Worm (Caenorhabditis elegans) whole organism, L4 larva: ENCODE results near the gene M04D8.5.

ENCODE experiments used
- F49E8.2 ChIP-seq: sonication (generic microtip); optimal IDR thresholded peaks from 2 replicates; lab custom pipeline; 2016; ENCODE audit warnings: missing compliant biosample characterization, mild to moderate bottlenecking, missing genetic modification characterization, borderline replicate concordance
- T26A8.4 ChIP-seq: fragments of 200-800 bp; sonication (Bioruptor generic); IDR thresholded peaks from 2 replicates; pipeline ENCODE4 v1.3.6; 2022; ENCODE audit warnings: missing genetic modification characterization, missing compliant biosample characterization
- aha-1 ChIP-seq: fragments of 150-350 bp; peaks from one replicate; lab custom pipeline; 2014; ENCODE audit warnings: missing biosample characterization, missing genetic modification characterization
- arid-1 ChIP-seq: fragments of 200-800 bp; sonication (Bioruptor generic); conservative IDR thresholded peaks from 2 replicates; pipeline ENCODE4 v1.3.6; 2022; ENCODE audit warnings: missing genetic modification reagents, missing genetic modification characterization, missing compliant biosample characterization
- ceh-28 ChIP-seq: fragments of 150-350 bp; optimal IDR thresholded peaks from 2 replicates; lab custom pipeline; 2014; ENCODE audit warnings: missing biosample characterization, missing genetic modification reagents, missing genetic modification characterization
- ces-1 ChIP-seq: fragments of 150-350 bp; sonication (generic microtip); optimal IDR thresholded peaks from 4 replicates; lab custom pipeline; 2014; ENCODE audit warnings: missing biosample characterization, missing genetic modification reagents, missing genetic modification characterization
- daf-12 ChIP-seq: fragments of 150-350 bp; optimal IDR thresholded peaks from 2 replicates; lab custom pipeline; 2014; ENCODE audit warnings: missing biosample characterization, missing genetic modification reagents, missing genetic modification characterization
- dmd-9 ChIP-seq: fragments of 200-800 bp; sonication (Bioruptor generic); IDR thresholded peaks from 2 replicates; pipeline ENCODE4 v1.3.6; 2022; ENCODE audit warnings: missing genetic modification reagents, missing genetic modification characterization, missing compliant biosample characterization
- duxl-1 ChIP-seq: sonication (generic microtip); optimal IDR thresholded peaks from 2 replicates; lab custom pipeline; 2016; ENCODE audit warnings: mild to moderate bottlenecking, missing genetic modification characterization, moderate library complexity, missing compliant biosample characterization; ENCODE audit not compliant: poor library complexity
- fos-1 ChIP-seq: fragments of 150-350 bp; optimal IDR thresholded peaks from 2 replicates; lab custom pipeline; 2014; ENCODE audit warnings: missing biosample characterization, missing genetic modification characterization
- hlh-30 ChIP-seq: sonication (generic microtip); optimal IDR thresholded peaks from 2 replicates; lab custom pipeline; 2017; ENCODE audit warnings: antibody characterized with exemption, mild to moderate bottlenecking, missing genetic modification characterization, missing compliant biosample characterization; ENCODE audit not compliant: insufficient read depth
- lim-7 ChIP-seq: fragments of 200-800 bp; sonication (Bioruptor generic); IDR thresholded peaks from 2 replicates; pipeline ENCODE4 v1.3.6; 2022; ENCODE audit warnings: missing genetic modification characterization, missing compliant biosample characterization
- lin-13 ChIP-seq: fragments of 150-350 bp; optimal IDR thresholded peaks from 2 replicates; lab custom pipeline; 2014; ENCODE audit warnings: missing biosample characterization, missing genetic modification reagents, missing genetic modification characterization
- lir-3 ChIP-seq: sonication (generic microtip); optimal IDR thresholded peaks from 2 replicates; lab custom pipeline; 2016; ENCODE audit warnings: mild to moderate bottlenecking, missing genetic modification characterization, missing compliant biosample characterization
- madf-5 ChIP-seq, 2 experiments: fragments of 200-800 bp; sonication (Bioruptor generic); IDR thresholded peaks; 2 replicates each; pipeline ENCODE4 v1.3.6; 2022; ENCODE audit warnings: missing compliant biosample characterization in 2 of 2, missing genetic modification characterization in 2 of 2
- mdl-1 ChIP-seq, 2 experiments: fragments of 150-350 bp in 1 of 2; sonication (generic microtip) in 1 of 2; optimal IDR thresholded peaks; 2 replicates each; lab custom pipeline; 2014 to 2017; ENCODE audit warnings: missing biosample characterization in 2 of 2, missing genetic modification characterization in 2 of 2
- mxl-2 ChIP-seq: fragments of 200-800 bp; sonication (Bioruptor generic); conservative IDR thresholded peaks from 2 replicates; pipeline ENCODE4 v1.3.6; 2022; ENCODE audit warnings: missing genetic modification reagents, missing genetic modification characterization, missing compliant biosample characterization
- nhr-11 ChIP-seq: fragments of 150-350 bp; optimal IDR thresholded peaks from 2 replicates; lab custom pipeline; 2014; ENCODE audit warnings: missing biosample characterization, missing genetic modification characterization
- nhr-237 ChIP-seq: sonication (generic microtip); optimal IDR thresholded peaks from 2 replicates; lab custom pipeline; 2017; ENCODE audit warnings: missing biosample characterization, missing genetic modification characterization
- nhr-25 ChIP-seq: sonication (generic microtip); optimal IDR thresholded peaks from 2 replicates; lab custom pipeline; 2017; ENCODE audit warnings: missing genetic modification characterization, mild to moderate bottlenecking, missing compliant biosample characterization, antibody characterized with exemption, moderate library complexity, borderline replicate concordance; ENCODE audit not compliant: insufficient read depth
- nhr-41 ChIP-seq: fragments of 200-800 bp; sonication (Bioruptor generic); IDR thresholded peaks from 2 replicates; pipeline ENCODE4 v1.3.6; 2022; ENCODE audit warnings: missing genetic modification reagents, missing genetic modification characterization, missing compliant biosample characterization
- rbr-2 ChIP-seq: sonication (generic microtip); optimal IDR thresholded peaks from 2 replicates; lab custom pipeline; 2016; ENCODE audit warnings: missing genotype, missing genetic modification characterization, missing compliant biosample characterization
- saeg-2 ChIP-seq: fragments of 200-800 bp; sonication (Bioruptor generic); IDR thresholded peaks from 2 replicates; pipeline ENCODE4 v1.3.6; 2022; ENCODE audit warnings: missing genetic modification reagents, missing genetic modification characterization, missing compliant biosample characterization
- skn-1 ChIP-seq: fragments of 150-350 bp; optimal IDR thresholded peaks from 2 replicates; lab custom pipeline; 2014; ENCODE audit warnings: missing biosample characterization, missing genetic modification characterization
- snpc-1.2 ChIP-seq: fragments of 200-800 bp; sonication (Bioruptor generic); IDR thresholded peaks from 2 replicates; pipeline ENCODE4 v1.3.6; 2022; ENCODE audit warnings: missing genetic modification reagents, missing genetic modification characterization, missing compliant biosample characterization
- spr-1 ChIP-seq: sonication (generic microtip); optimal IDR thresholded peaks from 2 replicates; lab custom pipeline; 2016; ENCODE audit warnings: mild to moderate bottlenecking, missing genetic modification characterization, missing compliant biosample characterization
- unc-62 ChIP-seq, 3 experiments: fragments of 150-350 bp in 1 of 3; sonication (generic microtip); optimal IDR thresholded peaks in 2 of 3; peaks in 1 of 3; 1 replicate in 1 of 3; 2 replicates in 2 of 3; lab custom pipeline; 2014 to 2017; ENCODE audit warnings: missing biosample characterization in 3 of 3, missing genetic modification characterization in 3 of 3, missing genetic modification reagents in 3 of 3, missing genotype in 1 of 3
- vab-7 ChIP-seq: fragments of 200-800 bp; sonication (Bioruptor generic); IDR thresholded peaks from 2 replicates; pipeline ENCODE4 v1.3.6; 2022; ENCODE audit warnings: missing genetic modification reagents, missing genetic modification characterization, missing compliant biosample characterization
- zfp-2 ChIP-seq: sonication (generic microtip); optimal IDR thresholded peaks from 2 replicates; lab custom pipeline; 2016; ENCODE audit warnings: mild to moderate bottlenecking, missing genetic modification characterization, missing compliant biosample characterization
- zip-11 ChIP-seq: fragments of 200-800 bp; sonication (Bioruptor generic); IDR thresholded peaks from 2 replicates; pipeline ENCODE4 v1.3.6; 2022; ENCODE audit warnings: missing genetic modification characterization, missing compliant biosample characterization
- zip-2 ChIP-seq: fragments of 150-350 bp; optimal IDR thresholded peaks from 2 replicates; lab custom pipeline; 2014; ENCODE audit warnings: missing biosample characterization, missing genetic modification characterization
- ztf-7 ChIP-seq: fragments of 150-350 bp; optimal IDR thresholded peaks from 2 replicates; lab custom pipeline; 2014; ENCODE audit warnings: missing biosample characterization, missing genetic modification characterization

The M04D8.5 gene

DNA sequence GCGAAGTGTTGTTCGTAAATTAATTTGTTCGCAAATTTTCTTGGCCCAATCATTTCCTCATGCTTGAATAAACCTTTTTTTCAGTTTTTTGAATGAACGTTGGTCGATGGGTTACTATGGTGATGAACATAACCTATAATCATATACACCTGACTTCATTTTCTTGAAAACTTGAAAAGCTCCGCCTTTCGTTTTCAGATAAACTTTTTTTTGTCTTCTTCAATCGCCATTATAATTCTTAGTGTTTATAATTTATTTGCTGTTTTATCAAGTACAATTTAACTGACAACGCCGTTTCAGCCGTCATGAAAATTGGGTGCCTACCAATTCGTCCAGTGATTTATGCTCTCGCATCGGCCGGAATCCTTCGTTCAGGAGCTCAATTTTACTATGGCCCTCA, 4.0 kb upstream of the M04D8.5 start, which contains the start of gene M04D8.7:
TSS of gene M04D8.7 (plus strand) at position 301 of the 400 bp plus-strand sequence.
- no peak for TF ChIP-seq daf-12 (tag; lab: Kevin White, UChicago)
- TF ChIP-seq unc-62 (GFP tag; optimal IDR thresholded peaks at IDR 0.05 in 1 of 2; lab: Kevin White, UChicago): peak in 1 of 2 experiments; percentile 41
- TF ChIP-seq unc-62 (tag; optimal IDR thresholded peaks at IDR 0.05; lab: Kevin White, UChicago): no peak

DNA sequence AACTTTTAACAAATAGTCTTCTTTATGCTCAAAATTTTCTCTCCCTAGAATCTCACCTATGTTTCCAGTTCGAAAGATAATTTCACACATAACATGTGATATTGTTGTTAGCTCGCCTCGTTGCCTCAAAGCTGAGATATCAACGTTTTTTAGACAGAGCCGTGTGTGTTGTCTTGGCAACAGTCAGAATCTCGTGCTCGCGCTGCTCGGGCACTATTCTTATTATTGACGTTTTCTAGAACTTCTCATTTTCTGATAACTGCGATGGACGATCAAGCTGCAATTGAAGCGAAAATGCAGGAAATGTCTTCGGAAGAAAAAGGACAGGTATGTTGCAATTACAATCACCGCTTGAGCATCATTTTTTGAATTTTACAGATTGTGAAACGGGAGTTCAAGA, 2.7 kb upstream of the M04D8.5 start, which contains the start of gene xbx-3:
TSS of gene xbx-3 (plus strand) at position 163 of the 400 bp plus-strand sequence.
- TF ChIP-seq lin-13: no peak
- no peak for TF ChIP-seq dmd-9 (GFP tag; lab: Robert Waterston, UW)
- peak; percentile 63 for TF ChIP-seq nhr-11 (tag; lab: Kevin White, UChicago)
- TF ChIP-seq skn-1 (tag; lab: Kevin White, UChicago): no peak
- no peak for TF ChIP-seq spr-1 (tag; lab: Kevin White, UChicago)

DNA sequence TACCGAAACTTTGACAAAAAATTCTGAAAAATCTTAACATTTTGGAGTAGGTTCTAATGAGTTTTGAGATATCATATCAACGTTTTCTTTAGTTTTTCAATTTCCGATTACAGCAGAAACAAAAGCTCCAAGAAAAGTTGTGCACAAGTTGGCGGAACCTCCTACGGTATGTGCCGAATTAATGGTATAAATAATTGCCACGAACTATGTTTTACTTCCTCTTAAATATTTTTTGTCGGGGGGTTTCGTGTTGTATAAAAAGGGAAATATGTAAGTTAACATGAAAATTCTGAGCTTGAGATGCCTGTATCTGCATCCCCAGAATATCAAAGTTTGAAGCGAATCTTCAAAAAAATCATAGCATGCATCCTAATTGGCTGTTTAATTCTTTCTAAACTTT, 768 bp upstream of the M04D8.5 start, which contains the start of gene M04D8.8:
TSS of gene M04D8.8 (plus strand) at position 301 of the 400 bp plus-strand sequence.
- peak in 1 of 2 experiments; percentile 7 for TF ChIP-seq unc-62 (GFP tag; optimal IDR thresholded peaks at IDR 0.05 in 1 of 2; lab: Kevin White, UChicago)
- TF ChIP-seq unc-62 (tag; optimal IDR thresholded peaks at IDR 0.05; lab: Kevin White, UChicago): no peak
- TF ChIP-seq T26A8.4: no peak
- no peak for TF ChIP-seq nhr-25 (tag; lab: Kevin White, UChicago)
- TF ChIP-seq nhr-237: no peak
- TF ChIP-seq, all 104 proteins: peak for 1

DNA sequence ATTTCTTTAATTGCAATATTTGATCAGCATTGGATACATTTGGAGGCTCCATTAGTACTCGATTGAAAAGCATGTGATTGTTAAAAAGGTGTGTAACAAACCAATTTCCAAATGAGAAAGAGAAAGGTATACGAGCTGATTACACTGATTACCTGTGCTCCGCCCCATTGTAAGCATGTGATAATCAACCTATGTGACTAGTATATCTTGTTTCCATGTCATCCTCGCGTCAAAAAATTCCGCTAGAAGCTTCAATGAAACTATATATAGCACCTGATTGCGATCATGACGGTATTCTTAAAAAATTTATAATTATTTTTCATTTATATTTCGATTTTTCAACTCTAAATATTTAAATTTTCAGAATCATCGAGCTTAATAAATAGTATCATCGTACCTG, 2.6 kb downstream of the M04D8.5 start, which contains the start of gene M04D8.4:
TSS of gene M04D8.4 (minus strand) at position 101 of the 400 bp plus-strand sequence.
- TF ChIP-seq spr-1 (tag; lab: Kevin White, UChicago): no peak
- TF ChIP-seq arid-1 (GFP tag; lab: Robert Waterston, UW): no peak
- no peak for TF ChIP-seq saeg-2 (GFP tag; lab: Robert Waterston, UW)
- TF ChIP-seq zfp-2 (tag; lab: Kevin White, UChicago): no peak
- TF ChIP-seq vab-7: no peak
- TF ChIP-seq fos-1: no peak
- TF ChIP-seq hlh-30 (tag; lab: Kevin White, UChicago): no peak
- TF ChIP-seq ztf-7 (tag; lab: Kevin White, UChicago): no peak
- TF ChIP-seq snpc-1.2: no peak
- TF ChIP-seq skn-1 (tag; lab: Kevin White, UChicago): no peak
- TF ChIP-seq nhr-25 (tag; lab: Kevin White, UChicago): no peak

DNA sequence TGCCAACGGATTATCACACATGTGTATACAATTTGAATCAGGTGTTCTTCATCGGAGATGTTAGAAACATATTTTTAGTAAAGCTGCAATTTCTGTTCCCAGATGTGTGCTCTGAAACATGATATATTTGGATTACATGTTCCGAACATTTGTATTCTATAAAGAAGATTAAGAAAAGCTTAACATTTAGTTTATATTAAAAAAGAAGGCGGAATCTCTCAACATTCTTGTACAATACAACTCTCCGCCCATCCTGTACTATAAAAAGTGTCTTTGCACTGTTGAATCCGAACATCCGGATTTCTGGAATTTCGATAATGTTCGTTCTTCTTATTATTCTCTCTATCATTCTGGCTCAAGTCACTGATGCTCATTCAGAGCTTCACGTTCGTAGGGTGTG, 5.2 kb downstream of the M04D8.5 start, which contains the start of gene ins-23:
TSS of gene ins-23 (plus strand) at position 301 of the 400 bp plus-strand sequence.
- TF ChIP-seq aha-1 (tag; lab: Kevin White, UChicago): peak; percentile 58
- TF ChIP-seq hlh-30 (tag; lab: Kevin White, UChicago): no peak

DNA sequence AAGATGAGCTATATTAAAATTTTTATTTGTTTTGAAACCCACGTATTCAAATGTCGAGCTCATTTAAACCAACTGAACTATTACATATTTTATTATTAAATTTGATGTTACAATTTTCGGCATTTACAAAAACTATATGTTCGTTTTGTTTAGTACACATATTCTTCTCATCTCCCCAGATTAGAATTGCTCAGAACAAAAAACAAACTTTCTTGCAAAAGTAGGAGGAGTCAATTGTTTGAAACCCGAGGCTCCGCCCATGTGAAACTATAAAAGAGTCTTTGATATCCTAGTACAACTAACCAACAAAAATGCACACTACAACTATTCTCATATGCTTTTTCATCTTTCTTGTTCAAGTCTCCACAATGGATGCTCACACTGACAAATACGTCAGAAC, 7.1 kb downstream of the M04D8.5 start, which contains the start of gene ins-22:
TSS of gene ins-22 (plus strand) at position 301 of the 400 bp plus-strand sequence.
- TF ChIP-seq nhr-237 (no peak), madf-5 (GFP tag; IDR thresholded peaks at IDR 0.05; lab: Robert Waterston, UW) (no peak), zip-2 (tag; lab: Kevin White, UChicago) (no peak), mxl-2 (GFP tag; lab: Robert Waterston, UW) (no peak), lir-3 (tag; lab: Kevin White, UChicago) (no peak), rbr-2 (tag; lab: Kevin White, UChicago) (no peak), ceh-28 (no peak)
- TF ChIP-seq, all 104 proteins: peak for 0

DNA sequence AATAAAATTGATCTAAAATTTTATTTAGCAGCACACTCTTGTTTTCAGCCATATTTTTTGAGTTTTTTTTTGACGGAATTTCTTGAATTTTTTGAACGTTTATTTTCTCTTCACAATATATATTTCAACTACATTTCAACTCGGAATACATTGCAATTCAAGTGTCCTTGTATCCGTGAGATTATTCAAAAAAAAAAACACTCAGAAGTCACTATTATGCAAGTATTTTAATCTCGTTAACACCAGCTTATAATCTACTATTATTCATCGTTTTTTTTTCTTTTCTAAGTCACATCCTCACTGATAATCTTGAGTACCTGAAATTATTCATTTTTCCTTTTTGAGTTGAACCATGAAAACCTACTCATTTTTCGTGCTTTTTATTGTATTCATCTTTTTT, 9.7 kb downstream of the M04D8.5 start, which contains the start of gene ins-21:
TSS of gene ins-21 (plus strand) at position 301 of the 400 bp plus-strand sequence.
- TF ChIP-seq nhr-25 (tag; lab: Kevin White, UChicago) (no peak), ces-1 (GFP tag; lab: Kevin White, UChicago) (no peak), lim-7 (no peak), F49E8.2 (no peak), zip-11 (GFP tag; lab: Robert Waterston, UW) (no peak), nhr-41 (GFP tag; lab: Robert Waterston, UW) (no peak), duxl-1 (no peak), mdl-1 (tag; optimal IDR thresholded peaks at IDR 0.05; lab: Kevin White, UChicago) (no peak)
